Fruit fly (Drosophila melanogaster) whole organism, embryonic: ENCODE results near the gene Karybeta3.

Experiments used
- Adf1 ChIP-seq: fragments of 200-800 bp; sonication (Bioruptor generic); IDR thresholded peaks from 2 replicates; pipeline ENCODE4 v1.3.6; 2022; ENCODE audit warnings: missing biosample characterization, missing genetic modification characterization
- Antp ChIP-seq: fragments of 200-800 bp; sonication (Bioruptor generic); optimal IDR thresholded peaks from 3 replicates; lab custom pipeline; 2016; ENCODE audit warnings: missing biosample characterization, missing genetic modification characterization
- CG10274 ChIP-seq: fragments of 200-800 bp; sonication (Bioruptor generic); optimal IDR thresholded peaks from 3 replicates; lab custom pipeline; 2017; ENCODE audit warnings: missing biosample characterization, mild to moderate bottlenecking, missing genetic modification characterization
- CG10366 ChIP-seq: fragments of 200-800 bp; sonication (Bioruptor generic); IDR thresholded peaks from 2 replicates; pipeline ENCODE4 v1.3.6; 2022; ENCODE audit warnings: missing biosample characterization, missing genetic modification characterization
- CG10565 ChIP-seq: fragments of 200-800 bp; sonication (Bioruptor generic); optimal IDR thresholded peaks from 3 replicates; lab custom pipeline; 2016; ENCODE audit warnings: missing biosample characterization, mild to moderate bottlenecking, missing genetic modification characterization
- CG10959 ChIP-seq: fragments of 200-800 bp; sonication (Bioruptor generic); IDR thresholded peaks from 2 replicates; pipeline ENCODE4 v1.3.6; 2022; ENCODE audit warnings: missing biosample characterization, missing genetic modification characterization
- CG11696 ChIP-seq: fragments of 200-800 bp; sonication (Bioruptor generic); IDR thresholded peaks from 2 replicates; pipeline ENCODE4 v1.3.6; 2022; ENCODE audit warnings: missing biosample characterization, missing genetic modification characterization
- CG14441 ChIP-seq: fragments of 200-800 bp; sonication (Bioruptor generic); IDR thresholded peaks from 2 replicates; pipeline ENCODE4 v1.3.6; 2022; ENCODE audit warnings: missing biosample characterization, missing genetic modification characterization
- CG17328 ChIP-seq: fragments of 200-800 bp; sonication (Bioruptor generic); IDR thresholded peaks from 2 replicates; pipeline ENCODE4 v1.3.6; 2022; ENCODE audit warnings: missing biosample characterization, missing genetic modification characterization
- CG17612 ChIP-seq: fragments of 200-800 bp; sonication (Bioruptor generic); IDR thresholded peaks from 2 replicates; pipeline ENCODE4 v1.3.6; 2022; ENCODE audit warnings: missing biosample characterization, missing genetic modification characterization
- CG17802 ChIP-seq: fragments of 200-800 bp; sonication (Bioruptor generic); optimal IDR thresholded peaks from 2 replicates; lab custom pipeline; 2018; ENCODE audit warnings: missing biosample characterization, mild to moderate bottlenecking, missing genetic modification characterization, moderate library complexity
- CG2889 ChIP-seq: fragments of 200-800 bp; sonication (Bioruptor generic); IDR thresholded peaks from 3 replicates; pipeline ENCODE4 v1.3.6; 2022; ENCODE audit warnings: missing biosample characterization, missing genetic modification characterization
- CG32767 ChIP-seq: fragments of 200-800 bp; sonication (Bioruptor generic); IDR thresholded peaks from 2 replicates; pipeline ENCODE4 v1.3.6; 2022; ENCODE audit warnings: missing biosample characterization, missing genetic modification characterization
- CG32772 ChIP-seq: fragments of 200-800 bp; sonication (Bioruptor generic); IDR thresholded peaks from 2 replicates; pipeline ENCODE4 v1.3.6; 2022; ENCODE audit warnings: missing biosample characterization, missing genetic modification characterization
- CG4328 ChIP-seq: fragments of 200-800 bp; sonication (Bioruptor generic); optimal IDR thresholded peaks from 3 replicates; lab custom pipeline; 2017; ENCODE audit warnings: missing biosample characterization, missing genetic modification reagents, missing genetic modification characterization
- CG6272 ChIP-seq: fragments of 200-800 bp; sonication (Bioruptor generic); IDR thresholded peaks from 2 replicates; pipeline ENCODE4 v1.3.6; 2022; ENCODE audit warnings: missing biosample characterization, missing genetic modification characterization
- CG6813 ChIP-seq: fragments of 200-800 bp; sonication (Bioruptor generic); optimal IDR thresholded peaks from 2 replicates; lab custom pipeline; 2017; ENCODE audit warnings: missing biosample characterization, missing genetic modification characterization, mild to moderate bottlenecking, moderate library complexity, missing genetic modification reagents
- CG9932 ChIP-seq: fragments of 200-800 bp; sonication (Bioruptor generic); IDR thresholded peaks from 2 replicates; pipeline ENCODE4 v1.3.6; 2022; ENCODE audit warnings: missing biosample characterization, missing genetic modification characterization
- CrebB ChIP-seq: fragments of 200-800 bp; sonication (Bioruptor generic); optimal IDR thresholded peaks from 3 replicates; lab custom pipeline; 2018; ENCODE audit warnings: missing biosample characterization, mild to moderate bottlenecking, missing genetic modification characterization
- Dbx ChIP-seq: fragments of 200-800 bp; sonication (Bioruptor generic); IDR thresholded peaks from 3 replicates; pipeline ENCODE4 v1.3.6; 2022; ENCODE audit warnings: missing biosample characterization, missing genetic modification characterization
- Dll ChIP-seq: fragments of 200-800 bp; sonication (Bioruptor generic); IDR thresholded peaks from 4 replicates; pipeline ENCODE4 v1.3.6; 2022; ENCODE audit warnings: missing biosample characterization, missing genetic modification characterization; ENCODE audit not compliant: partially characterized antibody
- Drgx ChIP-seq: fragments of 200-800 bp; sonication (Bioruptor generic); IDR thresholded peaks from 2 replicates; pipeline ENCODE4 v1.3.6; 2022; ENCODE audit warnings: missing biosample characterization, missing genetic modification characterization
- E2f2 ChIP-seq: fragments of 200-800 bp; sonication (Bioruptor generic); IDR thresholded peaks from 2 replicates; pipeline ENCODE4 v1.3.6; 2022; ENCODE audit warnings: missing biosample characterization, missing genetic modification characterization
- ERR ChIP-seq: fragments of 200-800 bp; sonication (Bioruptor generic); optimal IDR thresholded peaks from 2 replicates; lab custom pipeline; 2016; ENCODE audit warnings: missing biosample characterization, missing genetic modification characterization
- Ets65A ChIP-seq: fragments of 200-800 bp; sonication (Bioruptor generic); peaks from one replicate; lab custom pipeline; 2016; ENCODE audit warnings: missing biosample characterization, missing genetic modification characterization
- HLHmδ ChIP-seq: fragments of 200-800 bp; sonication (Bioruptor generic); optimal IDR thresholded peaks from 2 replicates; lab custom pipeline; 2018; ENCODE audit warnings: missing biosample characterization, mild to moderate bottlenecking, missing genetic modification characterization, moderate library complexity
- Oli ChIP-seq: fragments of 200-800 bp; sonication (Bioruptor generic); optimal IDR thresholded peaks from 2 replicates; lab custom pipeline; 2018; ENCODE audit warnings: missing biosample characterization, mild to moderate bottlenecking, missing genetic modification characterization, moderate library complexity
- Rfx ChIP-seq: fragments of 200-800 bp; sonication (Bioruptor generic); IDR thresholded peaks from 2 replicates; pipeline ENCODE4 v1.3.6; 2022; ENCODE audit warnings: missing biosample characterization, missing genetic modification characterization
- Scr ChIP-seq: fragments of 200-800 bp; sonication (Bioruptor generic); IDR thresholded peaks from 2 replicates; pipeline ENCODE4 v1.3.6; 2022; ENCODE audit warnings: missing biosample characterization, missing genetic modification characterization; ENCODE audit not compliant: partially characterized antibody
- ab ChIP-seq: fragments of 200-800 bp; sonication (Bioruptor generic); optimal IDR thresholded peaks from 2 replicates; lab custom pipeline; 2016; ENCODE audit warnings: missing biosample characterization, missing genetic modification characterization
- abd-A ChIP-seq: fragments of 200-800 bp; sonication (Bioruptor generic); optimal IDR thresholded peaks from 3 replicates; lab custom pipeline; 2019; ENCODE audit warnings: missing biosample characterization, mild to moderate bottlenecking, missing genetic modification characterization, moderate library complexity
- bcd ChIP-seq: fragments of 200-800 bp; sonication (Bioruptor generic); optimal IDR thresholded peaks from 2 replicates; lab custom pipeline; 2017; ENCODE audit warnings: missing biosample characterization, mild to moderate bottlenecking, missing genetic modification characterization
- bsh ChIP-seq, 2 experiments: fragments of 200-800 bp; sonication (Bioruptor generic); optimal IDR thresholded peaks; 2 replicates each; lab custom pipeline; 2017 to 2018; ENCODE audit warnings: mild to moderate bottlenecking in 2 of 2, missing biosample characterization in 2 of 2, missing genetic modification characterization in 2 of 2, moderate library complexity in 1 of 2
- cad ChIP-seq: fragments of >200 bp; optimal IDR thresholded peaks from 2 replicates; lab custom pipeline; 2017; ENCODE audit warnings: missing biosample characterization, missing genetic modification characterization
- disco-r ChIP-seq: fragments of 200-800 bp; sonication (Bioruptor generic); optimal IDR thresholded peaks from 2 replicates; lab custom pipeline; 2016; ENCODE audit warnings: missing biosample characterization, missing genetic modification characterization
- exex ChIP-seq: fragments of 200-800 bp; sonication (Bioruptor generic); optimal IDR thresholded peaks from 4 replicates; lab custom pipeline; 2018; ENCODE audit warnings: missing biosample characterization, mild to moderate bottlenecking, missing genetic modification characterization, moderate library complexity
- gfzf ChIP-seq: fragments of 200-800 bp; sonication (Bioruptor generic); optimal IDR thresholded peaks from 2 replicates; lab custom pipeline; 2016; ENCODE audit warnings: missing biosample characterization, mild to moderate bottlenecking, missing genetic modification characterization, moderate library complexity
- gro ChIP-seq: fragments of 200-800 bp; sonication (Bioruptor generic); optimal IDR thresholded peaks from 2 replicates; lab custom pipeline; 2016; ENCODE audit warnings: missing biosample characterization, missing genetic modification characterization
- gsb-n ChIP-seq: fragments of 200-800 bp; sonication (Bioruptor generic); optimal IDR thresholded peaks from 3 replicates; lab custom pipeline; 2018; ENCODE audit warnings: missing biosample characterization, mild to moderate bottlenecking, missing genetic modification characterization
- hb ChIP-seq: fragments of 200-800 bp; sonication (Bioruptor generic); IDR thresholded peaks from 3 replicates; pipeline ENCODE4 v1.3.6; 2022; ENCODE audit warnings: missing biosample characterization, missing genetic modification characterization; ENCODE audit not compliant: partially characterized antibody
- lilli ChIP-seq: fragments of 200-800 bp; sonication (Bioruptor generic); optimal IDR thresholded peaks from 3 replicates; lab custom pipeline; 2016; ENCODE audit warnings: missing biosample characterization, missing genetic modification characterization
- lmd ChIP-seq: fragments of 200-800 bp; sonication (Bioruptor generic); IDR thresholded peaks from 2 replicates; pipeline ENCODE4 v1.3.6; 2022; ENCODE audit warnings: missing biosample characterization, missing genetic modification characterization
- onecut ChIP-seq: fragments of 200-800 bp; sonication (Bioruptor generic); IDR thresholded peaks from 2 replicates; pipeline ENCODE4 v1.3.6; 2022; ENCODE audit warnings: missing biosample characterization, missing genetic modification characterization
- repo ChIP-seq: fragments of 200-800 bp; sonication (Bioruptor generic); optimal IDR thresholded peaks from 2 replicates; lab custom pipeline; 2016; ENCODE audit warnings: missing biosample characterization, missing genetic modification characterization
- sd ChIP-seq: fragments of 200-800 bp; sonication (Bioruptor generic); optimal IDR thresholded peaks from 3 replicates; lab custom pipeline; 2018; ENCODE audit warnings: missing biosample characterization, mild to moderate bottlenecking, missing genetic modification characterization, moderate library complexity
- so ChIP-seq: fragments of 200-800 bp; sonication (Bioruptor generic); IDR thresholded peaks from 3 replicates; pipeline ENCODE4 v1.3.6; 2022; ENCODE audit warnings: missing biosample characterization, missing genetic modification characterization
- stwl ChIP-seq: fragments of 200-800 bp; sonication (Bioruptor generic); optimal IDR thresholded peaks from 3 replicates; lab custom pipeline; 2018; ENCODE audit warnings: missing biosample characterization, mild to moderate bottlenecking, missing genetic modification characterization, moderate library complexity
- trem ChIP-seq: fragments of 200-800 bp; optimal IDR thresholded peaks from 3 replicates; lab custom pipeline; 2019; ENCODE audit warnings: missing biosample characterization, mild to moderate bottlenecking, missing genetic modification characterization, moderate library complexity

Karybeta3 gene

dm6 chr3R:4658991-4659933 lies 10.3 kb downstream of the Karybeta3 start, which contains the start of gene smash (continued):
- TF ChIP-seq lilli (GFP tag; lab: Kevin White, UChicago) (peak; percentile 48), exex (tag; lab: Kevin White, UChicago) (no peak), trem (peak; percentile 61), lmd (peak; percentile 29; the same call in 1 of the 2 replicates), sd (tag; lab: Kevin White, UChicago) (peak; percentile 98), gro (GFP tag; lab: Kevin White, UChicago) (peak; percentile 80), CG10366 (0 out of 2 replicates have a peak, but pooled peaks have one; percentile 9), cad (peak; percentile 9), abd-A (tag; lab: Kevin White, UChicago) (no peak), HLHmδ (GFP tag; lab: Kevin White, UChicago) (peak; percentile 88), gsb-n (peak; percentile 49), Dbx (GFP tag; lab: Robert Waterston, UW) (peak; percentile 64; the same call in 2 of the 3 replicates), Oli (tag; lab: Kevin White, UChicago) (no peak), onecut (GFP tag; lab: Robert Waterston, UW) (peak; percentile 7), bcd (peak; percentile 20), Adf1 (GFP tag; lab: Robert Waterston, UW) (peak; percentile 51; the same call in 1 of the 2 replicates), Rfx (GFP tag; lab: Robert Waterston, UW) (peak; percentile 57), CrebB (tag; lab: Kevin White, UChicago) (peak; percentile 37), CG4328 (GFP tag; lab: Kevin White, UChicago) (no peak), ERR (peak; percentile 32), CG9932 (peak; percentile 39; the same call in 1 of the 2 replicates), CG32772 (GFP tag; lab: Robert Waterston, UW) (no peak), CG6813 (GFP tag; lab: Kevin White, UChicago) (peak; percentile 29), Ets65A (peak; percentile 30), Scr (peak; percentile 50; the same call in 1 of the 2 replicates), CG2889 (0 out of 3 replicates have a peak, but pooled peaks have one; percentile 17), E2f2 (peak; percentile 47), ab (peak; percentile 3), hb (GFP tag; lab: Robert Waterston, UW) (peak; percentile 65; the same call in 1 of the 3 replicates), so (GFP tag; lab: Robert Waterston, UW) (no peak), gfzf (GFP tag; lab: Kevin White, UChicago) (peak; percentile 94), CG6272 (GFP tag; lab: Robert Waterston, UW) (peak; percentile 58), CG17802 (tag; lab: Kevin White, UChicago) (no peak), Drgx (peak; percentile 48; the same call in 1 of the 2 replicates), disco-r (GFP tag; lab: Kevin White, UChicago) (peak; percentile 9), bsh (GFP tag; optimal IDR thresholded peaks at IDR 0.05; lab: Kevin White, UChicago) (peak in 1 of 2 experiments; percentile 39), CG10274 (GFP tag; lab: Kevin White, UChicago) (peak; percentile 6), CG17612 (peak; percentile 8; the same call in 1 of the 2 replicates), Dll (0 out of 4 replicates have a peak, but pooled peaks have one; percentile 34), Antp (GFP tag; lab: Kevin White, UChicago) (peak; percentile 27), CG11696 (GFP tag; lab: Robert Waterston, UW) (0 out of 2 replicates have a peak, but pooled peaks have one; percentile 33), stwl (peak; percentile 71), CG14441 (peak; percentile 41; the same call in 1 of the 2 replicates), CG17328 (GFP tag; lab: Robert Waterston, UW) (peak; percentile 15), repo (GFP tag; lab: Kevin White, UChicago) (peak; percentile 44), CG32767 (peak; percentile 78), CG10565 (GFP tag; lab: Kevin White, UChicago) (no peak), CG10959 (GFP tag; lab: Robert Waterston, UW) (no peak)
